Worm (Caenorhabditis elegans) whole organism, L2 larva: ENCODE data around the gene T01G1.2.
"Not testable (repeated sequence)": the region's sequence is repeated elsewhere in the genome, so short reads cannot be mapped to it uniquely, and the experiment has no call there.

Experiments used
- ZK546.5 ChIP-seq: sonication (generic microtip); optimal IDR thresholded peaks from 2 replicates; lab custom pipeline; 2017; ENCODE audit warnings: missing biosample characterization, missing genetic modification characterization
- blmp-1 ChIP-seq: sonication (generic microtip); optimal IDR thresholded peaks from 2 replicates; lab custom pipeline; 2017; ENCODE audit warnings: missing genetic modification characterization, mild to moderate bottlenecking, missing compliant biosample characterization, antibody characterized with exemption, moderate library complexity; ENCODE audit not compliant: insufficient read depth
- nhr-129 ChIP-seq: fragments of 150-350 bp; optimal IDR thresholded peaks from 2 replicates; lab custom pipeline; 2014; ENCODE audit warnings: missing biosample characterization, missing genetic modification characterization
- nhr-21 ChIP-seq: fragments of 150-350 bp; optimal IDR thresholded peaks from 2 replicates; lab custom pipeline; 2014; ENCODE audit warnings: missing biosample characterization, missing genetic modification characterization
- nhr-23 ChIP-seq: fragments of 150-350 bp; optimal IDR thresholded peaks from 2 replicates; lab custom pipeline; 2014; ENCODE audit warnings: missing biosample characterization, missing genetic modification reagents, missing genetic modification characterization
- snpc-4 ChIP-seq: fragments of 150-350 bp; optimal IDR thresholded peaks from 2 replicates; lab custom pipeline; 2014; ENCODE audit warnings: missing biosample characterization, missing genetic modification characterization
- unc-62 ChIP-seq: fragments of 150-350 bp; optimal IDR thresholded peaks from 2 replicates; lab custom pipeline; 2014; ENCODE audit warnings: missing biosample characterization, missing genetic modification reagents, missing genetic modification characterization

T01G1.2 gene

DNA sequence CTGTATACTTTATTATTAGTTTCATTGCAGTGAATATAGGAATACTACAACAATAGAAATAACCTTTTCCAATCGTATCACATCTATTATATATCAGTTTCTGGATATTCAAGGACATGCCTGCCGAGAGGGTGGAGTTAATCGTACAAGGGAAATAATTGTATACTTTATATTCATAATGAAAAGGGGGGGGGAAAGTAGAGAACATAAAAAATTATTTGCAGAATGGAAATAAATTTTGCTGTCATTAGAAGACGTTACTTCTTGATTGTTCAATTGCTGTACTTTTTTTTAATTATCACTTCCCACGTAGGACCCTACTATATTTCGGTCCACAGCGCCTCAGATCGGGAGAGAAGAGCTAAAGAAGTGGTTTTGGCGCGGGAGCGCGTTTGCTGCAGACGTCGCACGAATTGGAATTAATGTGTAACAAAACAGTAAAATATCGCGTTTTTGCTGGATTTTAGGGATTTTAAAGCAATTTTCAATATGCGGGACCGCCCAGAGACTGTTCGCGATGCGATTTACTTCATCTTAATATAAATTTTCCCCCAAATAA lies 44.1 kb downstream of the T01G1.2 start, which contains the start of gene dsl-6:
TSS of gene dsl-6 (minus strand) at position 51 of the 559 bp plus-strand sequence.
- TF ChIP-seq snpc-4; nhr-129 (tag; lab: Kevin White, UChicago); unc-62: not testable (repeated sequence)

DNA sequence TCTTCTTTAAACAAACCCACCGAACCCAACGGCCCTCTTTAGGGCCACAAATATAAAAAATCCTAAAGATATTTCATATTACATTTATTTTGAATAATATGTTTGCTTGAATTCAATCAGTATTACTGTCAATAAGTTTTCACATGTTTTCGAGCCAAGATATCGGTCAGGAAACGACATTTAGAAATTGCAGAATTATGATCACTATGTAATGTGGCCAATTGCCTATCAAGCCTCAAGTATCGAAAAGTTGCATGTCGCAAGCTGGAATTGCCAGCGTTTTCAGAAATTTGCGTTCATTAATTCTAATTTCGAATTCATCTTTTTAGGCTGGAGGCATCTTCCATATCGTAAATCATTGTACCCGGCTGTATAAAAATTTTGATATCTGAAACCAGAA lies 47.3 kb downstream of the T01G1.2 start:
- TF ChIP-seq nhr-21 (no peak), blmp-1 (tag; lab: Kevin White, UChicago) (no peak), ZK546.5 (tag; lab: Kevin White, UChicago) (no peak)

DNA sequence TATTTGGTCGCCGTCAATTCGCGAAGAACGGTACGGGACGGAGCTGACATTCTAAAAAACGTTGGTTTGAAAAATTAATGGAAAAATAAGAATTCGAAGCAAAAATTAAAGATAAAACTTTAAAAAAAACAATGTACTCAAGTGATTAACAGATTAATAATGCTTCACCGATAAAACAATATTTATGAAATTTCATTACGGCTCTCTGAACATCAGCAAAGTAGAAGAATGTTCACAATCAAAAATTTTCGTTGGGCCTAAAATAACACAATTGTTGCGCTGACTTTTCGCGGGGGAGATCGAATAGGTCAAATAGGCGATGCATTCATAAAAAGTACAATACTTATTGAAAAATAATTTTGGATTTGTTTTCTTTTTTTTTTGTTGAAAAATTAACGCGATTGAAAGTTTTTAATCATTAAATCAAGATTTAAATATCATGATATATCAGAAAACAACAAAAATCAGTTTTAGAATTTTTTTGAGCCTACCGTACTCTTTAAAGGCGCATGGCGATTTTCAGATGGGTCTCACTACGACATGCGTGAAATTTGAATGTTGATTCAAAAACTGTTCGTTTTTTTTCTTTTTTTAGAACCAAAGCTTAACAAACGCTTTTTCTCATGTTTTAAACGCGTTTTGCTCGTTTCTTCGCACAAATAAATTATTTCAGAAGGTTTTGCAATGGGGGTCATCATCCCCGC lies 49.2 kb downstream of the T01G1.2 start, which contains the start of the genes memi-3 and cyp-31A2:
TSS of gene memi-3 (minus strand) at position 51 of the 704 bp plus-strand sequence.
TSS of gene cyp-31A2 (plus strand) at position 674 of the 704 bp plus-strand sequence.
- TF ChIP-seq nhr-23 (no peak), ZK546.5 (tag; lab: Kevin White, UChicago) (no peak)
